Worm (Caenorhabditis elegans): ENCODE results near the gene F59F5.5.

The F59F5.5 gene

DNA sequence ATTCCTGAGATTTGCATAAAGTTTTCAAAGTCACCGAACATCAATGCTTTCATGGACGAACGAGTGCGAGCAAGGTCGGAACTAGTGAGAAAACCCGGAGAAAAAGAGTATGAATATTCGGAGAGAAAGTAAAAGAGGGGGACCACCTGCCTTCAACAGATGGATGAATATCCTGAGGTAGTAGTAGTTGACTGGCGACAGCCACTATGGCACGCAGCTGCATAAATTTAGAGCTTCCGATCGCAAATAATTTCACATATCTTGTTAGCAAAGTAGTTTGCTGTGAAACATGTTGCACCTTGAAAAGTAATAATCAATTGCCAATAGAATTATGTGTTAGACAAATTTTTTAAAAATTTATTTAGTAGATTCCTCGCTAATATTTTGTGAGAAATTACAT is 10.9 kb downstream of the F59F5.5 start:
- no peak for TF ChIP-seq mab-5 (tag; optimal IDR thresholded peaks at IDR 0.05)
- TF ChIP-seq elt-1 (tag; optimal IDR thresholded peaks at IDR 0.05; ENCODE audit: borderline replicate concordance, insufficient read depth), result no peak
- TF ChIP-seq lin-13 (tag; optimal IDR thresholded peaks at IDR 0.05), result no peak
- no peak for TF ChIP-seq nhr-76 (tag; optimal IDR thresholded peaks at IDR 0.05)
- TF ChIP-seq snpc-4 (tag; optimal IDR thresholded peaks at IDR 0.05), result no peak
- TF ChIP-seq mep-1 (tag; optimal IDR thresholded peaks at IDR 0.05), result no peak
- no peak for TF ChIP-seq ztf-11 (tag; optimal IDR thresholded peaks at IDR 0.05)
- TF ChIP-seq nhr-2 (tag; optimal IDR thresholded peaks at IDR 0.05), result no peak
- TF ChIP-seq sem-2 (GFP tag; optimal IDR thresholded peaks at IDR 0.05), result no peak
- peak; percentile 31 for TF ChIP-seq unc-120 (tag; optimal IDR thresholded peaks at IDR 0.05; ENCODE audit: poor library complexity, severe bottlenecking)
- TF ChIP-seq lin-32 (GFP tag; optimal IDR thresholded peaks at IDR 0.05), result peak; percentile 52
- TF ChIP-seq unc-39 (tag; optimal IDR thresholded peaks at IDR 0.05), result no peak
- peak; percentile 42 for TF ChIP-seq hlh-1 (tag; optimal IDR thresholded peaks at IDR 0.05)
- TF ChIP-seq ceh-39 (tag; optimal IDR thresholded peaks at IDR 0.05), result no peak
- no peak for TF ChIP-seq cnd-1 (tag; optimal IDR thresholded peaks at IDR 0.05)
- TF ChIP-seq nhr-28 (tag; optimal IDR thresholded peaks at IDR 0.05), result no peak
- TF ChIP-seq ces-1 (GFP tag; optimal IDR thresholded peaks at IDR 0.05), result no peak
- TF ChIP-seq sptf-1 (tag; optimal IDR thresholded peaks at IDR 0.05), result no peak
- no peak for TF ChIP-seq drap-1 (GFP tag; optimal IDR thresholded peaks at IDR 0.05)
- no peak for TF ChIP-seq tbx-8 (GFP tag; optimal IDR thresholded peaks at IDR 0.05)
- TF ChIP-seq mls-2 (tag; optimal IDR thresholded peaks at IDR 0.05), result no peak
- no peak for TF ChIP-seq blmp-1 (tag; optimal IDR thresholded peaks at IDR 0.05)
- TF ChIP-seq pha-4 (tag; optimal IDR thresholded peaks at IDR 0.05), result no peak
- no peak for TF ChIP-seq lsy-2 (tag; optimal IDR thresholded peaks at IDR 0.05)
- TF ChIP-seq ceh-83 (GFP tag; optimal IDR thresholded peaks at IDR 0.05), result no peak

DNA sequence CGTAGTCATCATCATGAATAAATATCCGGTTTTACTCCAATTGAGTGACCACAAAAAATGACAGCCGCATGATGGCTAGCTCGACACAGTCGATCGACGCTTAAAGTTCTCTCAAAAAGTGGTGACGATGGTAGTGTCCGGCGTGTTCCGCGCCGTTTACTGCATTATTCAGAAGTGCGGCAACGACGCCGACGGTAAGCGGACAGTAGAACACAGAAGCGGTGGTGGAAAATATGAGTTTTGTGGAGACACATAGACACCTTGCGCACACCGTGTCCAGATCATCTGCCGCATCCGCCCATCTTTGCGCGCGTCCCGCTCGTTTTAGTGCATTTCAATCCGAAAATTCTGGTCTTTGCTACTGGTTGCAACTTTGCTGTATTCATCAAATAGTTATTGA is 13.4 kb downstream of the F59F5.5 start, which contains the start of gene F59F5.7:
F59F5.7 (plus strand) TSS at position 301 of the 400 bp plus-strand sequence.
- TF ChIP-seq sptf-1 (tag; optimal IDR thresholded peaks at IDR 0.05), result no peak
- TF ChIP-seq lin-13 (tag; optimal IDR thresholded peaks at IDR 0.05), result no peak
- no peak for TF ChIP-seq elt-1 (tag; optimal IDR thresholded peaks at IDR 0.05; ENCODE audit: borderline replicate concordance, insufficient read depth)
- no peak for TF ChIP-seq unc-120 (tag; optimal IDR thresholded peaks at IDR 0.05; ENCODE audit: poor library complexity, severe bottlenecking)
- no peak for TF ChIP-seq drap-1 (GFP tag; optimal IDR thresholded peaks at IDR 0.05)
- TF ChIP-seq sem-2 (GFP tag; optimal IDR thresholded peaks at IDR 0.05), result no peak
- TF ChIP-seq nhr-237 (tag; optimal IDR thresholded peaks at IDR 0.05), result no peak
- no peak for TF ChIP-seq ztf-11 (tag; optimal IDR thresholded peaks at IDR 0.05)
- no peak for TF ChIP-seq pha-4 (tag; optimal IDR thresholded peaks at IDR 0.05)
- TF ChIP-seq mls-2 (tag; optimal IDR thresholded peaks at IDR 0.05), result no peak
- no peak for TF ChIP-seq ceh-43 (GFP tag; optimal IDR thresholded peaks at IDR 0.05)
- no peak for TF ChIP-seq elt-3 (tag; optimal IDR thresholded peaks at IDR 0.05)
- TF ChIP-seq nhr-12 (tag; optimal IDR thresholded peaks at IDR 0.05), result no peak
- TF ChIP-seq mep-1 (tag; optimal IDR thresholded peaks at IDR 0.05), result no peak
- no peak for TF ChIP-seq unc-39 (tag; optimal IDR thresholded peaks at IDR 0.05)
- TF ChIP-seq ces-1 (GFP tag; optimal IDR thresholded peaks at IDR 0.05), result no peak
- no peak for TF ChIP-seq snpc-4 (tag; optimal IDR thresholded peaks at IDR 0.05)
- TF ChIP-seq blmp-1 (tag; optimal IDR thresholded peaks at IDR 0.05), result no peak
- no peak for TF ChIP-seq nhr-2 (tag; optimal IDR thresholded peaks at IDR 0.05)

ce11 chrX:10566775-10567174 is 21.0 kb downstream of the F59F5.5 start:
- TF ChIP-seq ces-1 (GFP tag; optimal IDR thresholded peaks at IDR 0.05), result peak; percentile 83
- no peak for TF ChIP-seq blmp-1 (tag; optimal IDR thresholded peaks at IDR 0.05)

DNA sequence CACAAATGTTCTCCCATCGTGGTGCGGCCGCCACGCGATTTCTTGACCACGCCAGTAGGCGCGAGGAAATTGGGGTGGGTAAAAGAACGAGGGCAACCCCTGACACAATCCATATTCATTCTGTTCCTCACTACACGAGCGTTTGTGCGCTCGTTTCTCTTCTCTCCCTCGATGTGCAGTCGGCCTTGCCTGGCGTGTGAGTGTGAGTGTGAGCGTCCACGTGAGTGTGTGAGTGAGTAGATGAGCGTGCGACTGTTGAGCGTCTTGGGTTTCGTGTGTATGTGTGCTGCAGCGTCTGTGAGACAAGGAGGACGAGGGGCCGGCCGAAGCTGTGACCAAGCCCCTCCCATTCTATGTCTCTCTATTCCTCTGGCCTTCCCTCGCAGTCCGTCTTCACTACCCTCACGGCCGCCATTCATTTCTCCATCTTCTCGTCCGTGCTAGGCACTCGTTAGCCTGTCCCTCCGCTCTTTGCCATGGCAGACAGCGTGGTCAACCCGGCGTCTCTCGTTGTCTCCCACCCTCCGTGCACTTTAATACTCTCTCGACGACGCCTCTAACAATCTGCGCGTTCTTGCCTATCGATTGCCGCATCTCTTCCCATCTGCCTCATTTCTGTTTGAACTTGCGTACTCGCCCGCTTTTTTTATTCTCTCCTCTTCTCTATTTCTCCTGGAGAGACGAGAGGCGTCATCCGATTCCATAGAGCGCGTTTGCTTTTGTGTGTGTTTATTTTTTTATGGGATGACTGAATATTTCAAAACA is 22.8 kb downstream of the F59F5.5 start:
- TF ChIP-seq blmp-1 (tag; optimal IDR thresholded peaks at IDR 0.05) (peak; percentile 33), ceh-83 (GFP tag; optimal IDR thresholded peaks at IDR 0.05) (peak; percentile 61), unc-62 (GFP tag; optimal IDR thresholded peaks at IDR 0.05) (peak; percentile 54), ceh-43 (GFP tag; optimal IDR thresholded peaks at IDR 0.05) (no peak), nhr-12 (tag; optimal IDR thresholded peaks at IDR 0.05) (no peak), lin-13 (tag; optimal IDR thresholded peaks at IDR 0.05) (peak; percentile 65), bed-3 (GFP tag; optimal IDR thresholded peaks at IDR 0.05) (no peak), cnd-1 (tag; optimal IDR thresholded peaks at IDR 0.05) (peak; percentile 70), tbx-8 (GFP tag; optimal IDR thresholded peaks at IDR 0.05) (peak; percentile 15), mep-1 (tag; optimal IDR thresholded peaks at IDR 0.05) (peak; percentile 95), ztf-11 (tag; optimal IDR thresholded peaks at IDR 0.05) (peak; percentile 78), mab-5 (tag; optimal IDR thresholded peaks at IDR 0.05) (peak; percentile 58), ceh-39 (tag; optimal IDR thresholded peaks at IDR 0.05) (peak; percentile 78), nhr-237 (tag; optimal IDR thresholded peaks at IDR 0.05) (peak; percentile 90), sem-2 (GFP tag; optimal IDR thresholded peaks at IDR 0.05) (peak; percentile 25), flh-1 (GFP tag; optimal IDR thresholded peaks at IDR 0.05) (peak; percentile 31), elt-1 (tag; optimal IDR thresholded peaks at IDR 0.05; ENCODE audit: borderline replicate concordance, insufficient read depth) (peak; percentile 9), ham-2 (GFP tag; optimal IDR thresholded peaks at IDR 0.05) (peak; percentile 100), lin-32 (GFP tag; optimal IDR thresholded peaks at IDR 0.05) (peak; percentile 25), hlh-1 (tag; optimal IDR thresholded peaks at IDR 0.05) (peak; percentile 80), ces-1 (GFP tag; optimal IDR thresholded peaks at IDR 0.05) (peak; percentile 93), lsy-2 (tag; optimal IDR thresholded peaks at IDR 0.05) (peak; percentile 54), nhr-76 (tag; optimal IDR thresholded peaks at IDR 0.05) (peak; percentile 46), M03D4.4 (tag; optimal IDR thresholded peaks at IDR 0.05) (peak; percentile 77), snpc-4 (tag; optimal IDR thresholded peaks at IDR 0.05) (no peak), unc-120 (tag; optimal IDR thresholded peaks at IDR 0.05; ENCODE audit: poor library complexity, severe bottlenecking) (peak; percentile 93), pha-4 (tag; optimal IDR thresholded peaks at IDR 0.05) (peak; percentile 70), nhr-28 (tag; optimal IDR thresholded peaks at IDR 0.05) (no peak), zip-8 (tag; optimal IDR thresholded peaks at IDR 0.05) (peak; percentile 26), elt-3 (tag; optimal IDR thresholded peaks at IDR 0.05) (no peak), mls-2 (tag; optimal IDR thresholded peaks at IDR 0.05) (peak; percentile 86), unc-39 (tag; optimal IDR thresholded peaks at IDR 0.05) (peak; percentile 30), sptf-1 (tag; optimal IDR thresholded peaks at IDR 0.05) (peak; percentile 79), nhr-2 (tag; optimal IDR thresholded peaks at IDR 0.05) (peak; percentile 77), drap-1 (GFP tag; optimal IDR thresholded peaks at IDR 0.05) (peak; percentile 66)
